Worm (Caenorhabditis elegans): Measurements from ENCODE around the gene obr-3.

obr-3 gene

DNA sequence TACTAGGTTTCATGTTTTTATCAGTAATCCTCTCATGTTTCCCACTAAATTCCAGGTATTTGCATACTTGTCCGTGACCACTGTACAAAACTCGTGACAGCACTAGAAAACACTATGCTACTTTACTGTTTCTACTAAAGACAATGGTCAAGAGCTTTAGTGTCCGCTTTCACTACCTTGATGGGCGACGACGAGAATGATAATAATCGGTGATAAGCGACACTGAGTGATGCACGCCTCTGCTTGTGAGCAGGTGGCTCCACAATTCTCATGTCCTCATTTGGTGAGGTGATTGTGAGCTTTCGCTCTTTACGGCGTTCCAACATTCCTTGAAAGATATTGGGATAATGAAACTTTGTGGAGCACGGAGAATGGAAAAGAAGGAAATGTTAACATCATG, 6.4 kb downstream of the obr-3 start:
- no peak for TF ChIP-seq cebp-1 (GFP tag; IDR thresholded peaks at IDR 0.05)
- TF ChIP-seq cebp-1 (tag; optimal IDR thresholded peaks at IDR 0.05) = peak; percentile 5
- no peak for TF ChIP-seq lsl-1 (GFP tag; optimal IDR thresholded peaks at IDR 0.05)
- peak; percentile 63 for TF ChIP-seq nhr-80 (tag; optimal IDR thresholded peaks at IDR 0.05)
- no peak for TF ChIP-seq efl-1 (GFP tag; optimal IDR thresholded peaks at IDR 0.05)
- TF ChIP-seq xnd-1 (tag; optimal IDR thresholded peaks at IDR 0.05) = no peak

DNA sequence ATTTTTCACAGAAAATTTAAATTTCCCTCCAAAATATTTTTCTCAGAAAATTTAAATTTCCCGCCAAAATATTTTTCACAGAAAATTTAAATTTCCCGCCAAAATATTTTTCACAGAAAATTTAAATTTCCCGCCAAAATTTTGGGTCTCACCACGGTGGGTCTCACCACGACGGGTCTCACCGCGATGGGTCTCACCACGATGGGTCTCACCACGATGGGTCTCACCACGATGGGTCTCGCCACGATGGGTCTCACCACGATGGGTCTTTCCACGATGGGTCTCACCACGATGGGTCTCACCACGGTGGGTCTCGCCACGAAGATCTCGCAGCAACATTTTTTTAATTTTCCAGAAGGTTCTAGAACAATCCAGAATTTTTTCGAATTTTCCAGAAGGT, 13.8 kb downstream of the obr-3 start:
- peak; percentile 54 for TF ChIP-seq F33H1.4 (GFP tag; IDR thresholded peaks at IDR 0.05)
- TF ChIP-seq hsf-1 (GFP tag; IDR thresholded peaks at IDR 0.05) = peak; percentile 48; the same call in 1 of the 2 replicates

DNA sequence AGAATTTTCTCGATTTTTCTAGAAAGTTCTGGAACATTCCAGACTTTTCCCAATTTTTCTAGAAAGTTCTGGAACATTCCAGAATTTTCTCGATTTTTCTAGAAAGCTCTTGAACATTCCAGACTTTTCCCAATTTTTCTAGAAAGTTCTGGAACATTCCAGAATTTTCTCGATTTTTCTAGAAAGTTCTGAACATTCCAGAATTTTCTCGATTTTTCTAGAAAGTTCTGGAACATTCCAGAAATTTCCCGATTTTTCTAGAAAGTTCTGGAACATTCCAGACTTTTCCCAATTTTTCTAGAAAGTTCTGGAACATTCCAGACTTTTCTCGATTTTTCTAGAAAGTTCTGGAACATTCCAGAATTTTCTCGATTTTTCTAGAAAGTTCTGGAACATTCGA, 14.3 kb downstream of the obr-3 start:
- TF ChIP-seq dox-1 (GFP tag; IDR thresholded peaks at IDR 0.05) (peak; percentile 61), attf-6 (GFP tag; IDR thresholded peaks at IDR 0.05) (peak; percentile 69; the same call in 1 of the 2 replicates), ceh-40 (GFP tag; IDR thresholded peaks at IDR 0.05) (0 out of 2 replicates have a peak, but pooled peaks have one; percentile 30), hsf-1 (GFP tag; IDR thresholded peaks at IDR 0.05) (peak; percentile 98), rcor-1 (GFP tag; IDR thresholded peaks at IDR 0.05) (peak; percentile 45; the same call in 1 of the 2 replicates), madf-3 (GFP tag; IDR thresholded peaks at IDR 0.05) (peak; percentile 69; the same call in 1 of the 2 replicates)

DNA sequence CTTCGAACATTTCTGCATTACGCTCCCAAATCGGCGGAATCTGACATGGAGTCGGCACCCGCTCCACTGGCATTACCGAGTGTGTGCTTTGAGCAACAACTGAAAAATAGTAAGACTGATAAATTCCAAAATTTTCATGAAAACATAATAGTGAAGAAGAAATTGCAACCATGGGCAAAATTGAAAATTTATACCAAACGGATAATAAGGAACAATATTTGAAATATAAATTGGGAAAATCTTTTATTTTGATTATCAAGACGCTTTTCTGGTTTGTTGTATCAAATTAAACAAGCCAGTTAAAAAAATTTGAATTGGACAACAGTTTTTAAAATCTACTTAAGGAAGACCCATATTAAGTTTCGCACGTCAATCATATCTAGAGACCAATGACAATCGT, 16.1 kb downstream of the obr-3 start, which contains the start of gene ZK1086.2:
Gene ZK1086.2 (minus strand): TSS at position 101 of the 400 bp plus-strand sequence.
- TF ChIP-seq Y53G8AR.9 (GFP tag; conservative IDR thresholded peaks at IDR 0.05) (no peak), tbp1 (GFP tag; optimal IDR thresholded peaks at IDR 0.05) (no peak), ztf-25 (GFP tag; IDR thresholded peaks at IDR 0.05) (no peak)

DNA sequence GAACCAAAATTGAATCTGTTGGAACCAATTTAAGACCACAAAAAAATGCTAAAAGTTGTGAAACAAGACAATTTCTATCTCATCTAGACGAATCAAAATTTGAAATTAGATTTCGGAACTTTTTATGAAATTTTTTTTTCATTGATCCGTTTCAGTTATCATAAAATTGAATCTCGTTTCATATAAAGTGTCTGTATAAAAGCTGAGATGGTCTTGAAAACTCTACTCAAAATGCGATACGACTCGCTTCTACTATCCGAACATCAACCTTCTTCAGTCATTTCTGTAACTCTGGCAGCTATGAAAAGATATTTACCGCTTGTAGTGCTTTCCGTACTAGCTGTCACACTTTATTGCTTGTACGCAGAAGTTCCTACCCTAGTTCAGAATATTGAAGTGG, 19.1 kb downstream of the obr-3 start, which contains the start of gene ZK1086.3:
Gene ZK1086.3 (plus strand): TSS at position 301 of the 400 bp plus-strand sequence.
- no peak for TF ChIP-seq ztf-26 (tag; optimal IDR thresholded peaks at IDR 0.05)
- no peak for TF ChIP-seq Y53F4B.3 (GFP tag; IDR thresholded peaks at IDR 0.05)
- no peak for TF ChIP-seq T07F8.4 (tag; optimal IDR thresholded peaks at IDR 0.05)
- no peak for TF ChIP-seq him-1 (tag; optimal IDR thresholded peaks at IDR 0.05)
- no peak for TF ChIP-seq K12H6.12 (tag; optimal IDR thresholded peaks at IDR 0.05)
- no peak for TF ChIP-seq zfh-2 (GFP tag; conservative IDR thresholded peaks at IDR 0.05)
- TF ChIP-seq F10E7.11 (tag; optimal IDR thresholded peaks at IDR 0.05) = no peak
- TF ChIP-seq mcd-1 (GFP tag; IDR thresholded peaks at IDR 0.05) = no peak
- no peak for TF ChIP-seq Y56A3A.18 (GFP tag; IDR thresholded peaks at IDR 0.05)
- TF ChIP-seq rcor-1 (GFP tag; IDR thresholded peaks at IDR 0.05) = no peak

DNA sequence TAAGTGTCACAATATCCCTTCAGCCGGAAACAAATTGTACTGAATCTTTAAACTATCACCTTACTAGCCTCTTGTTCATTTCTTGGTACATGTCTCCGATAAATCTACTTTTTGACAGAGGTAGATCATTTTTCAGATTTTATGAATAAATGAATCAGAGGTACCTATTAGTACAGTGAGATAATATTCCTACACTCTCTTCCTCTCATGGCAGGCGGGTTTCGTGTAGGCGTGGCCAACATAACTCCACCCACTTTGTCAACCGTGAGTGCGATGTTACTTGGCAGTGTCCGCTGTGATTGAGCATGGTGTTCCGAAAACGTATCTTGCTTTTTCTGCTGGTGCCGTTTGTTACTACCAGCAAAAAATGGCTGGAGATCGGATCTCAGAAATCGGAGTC, 24.4 kb downstream of the obr-3 start, which contains the start of gene F55F3.4:
Gene F55F3.4 (plus strand): TSS at position 301 of the 400 bp plus-strand sequence.
- no peak for TF ChIP-seq F33H1.4 (GFP tag; IDR thresholded peaks at IDR 0.05)
- TF ChIP-seq akir-1 (GFP tag; optimal IDR thresholded peaks at IDR 0.05) = no peak
- no peak for TF ChIP-seq Y56A3A.18 (GFP tag; IDR thresholded peaks at IDR 0.05)
- TF ChIP-seq snpc-4 (GFP tag; optimal IDR thresholded peaks at IDR 0.05) = no peak
- no peak for TF ChIP-seq snpc-4 (tag; optimal IDR thresholded peaks at IDR 0.05)
- no peak for TF ChIP-seq K11D2.4 (GFP tag; IDR thresholded peaks at IDR 0.05)
- TF ChIP-seq hsf-1 (GFP tag; IDR thresholded peaks at IDR 0.05) = no peak
- no peak for TF ChIP-seq mes-4 (tag; optimal IDR thresholded peaks at IDR 0.05)
- no peak for TF ChIP-seq B0261.1 (tag; optimal IDR thresholded peaks at IDR 0.05)
- TF ChIP-seq rec-8 (tag; optimal IDR thresholded peaks at IDR 0.05) = no peak
- TF ChIP-seq ceh-91 (GFP tag; IDR thresholded peaks at IDR 0.05) = no peak
- TF ChIP-seq ztf-28 (GFP tag; IDR thresholded peaks at IDR 0.05) = no peak
- TF ChIP-seq tbx-9 (tag; optimal IDR thresholded peaks at IDR 0.05; ENCODE audit: borderline replicate concordance) = no peak
- no peak for TF ChIP-seq Y67H2A.10 (GFP tag; conservative IDR thresholded peaks at IDR 0.05)
